Fruit fly (Drosophila melanogaster) whole organism, embryonic: ENCODE measurements around the gene TotA.

ENCODE experiments used
- ATbp ChIP-seq: fragments of 200-800 bp; sonication (Bioruptor generic); optimal IDR thresholded peaks from 2 replicates; lab custom pipeline; 2017; ENCODE audit warnings: missing biosample characterization, mild to moderate bottlenecking, missing genetic modification characterization, missing genetic modification reagents
- Abd-B ChIP-seq: fragments of 200-800 bp; sonication (Bioruptor generic); optimal IDR thresholded peaks from 2 replicates; lab custom pipeline; 2018; ENCODE audit warnings: missing biosample characterization, mild to moderate bottlenecking, missing genetic modification characterization, moderate library complexity
- BtbVII ChIP-seq: fragments of 200-800 bp; sonication (Bioruptor generic); optimal IDR thresholded peaks from 3 replicates; lab custom pipeline; 2017; ENCODE audit warnings: missing biosample characterization, mild to moderate bottlenecking, missing genetic modification characterization
- CG1024 ChIP-seq: fragments of 200-800 bp; sonication (Bioruptor generic); IDR thresholded peaks from 2 replicates; pipeline ENCODE4 v1.3.6; 2022; ENCODE audit warnings: missing biosample characterization, missing genetic modification characterization
- CG10431 ChIP-seq: fragments of 200-800 bp; sonication (Bioruptor generic); optimal IDR thresholded peaks from 3 replicates; lab custom pipeline; 2018; ENCODE audit warnings: missing biosample characterization, mild to moderate bottlenecking, missing genetic modification characterization
- CG11085 ChIP-seq: fragments of 200-800 bp; sonication (Bioruptor generic); IDR thresholded peaks from 2 replicates; pipeline ENCODE4 v1.3.6; 2022; ENCODE audit warnings: missing biosample characterization, missing genetic modification characterization
- CG13287 ChIP-seq: fragments of 200-800 bp; sonication (Bioruptor generic); IDR thresholded peaks from 2 replicates; pipeline ENCODE4 v1.3.6; 2022; ENCODE audit warnings: missing biosample characterization, missing genetic modification characterization; ENCODE audit not compliant: partially characterized antibody
- CG13296 ChIP-seq: fragments of 200-800 bp; sonication (Bioruptor generic); optimal IDR thresholded peaks from 3 replicates; lab custom pipeline; 2018; ENCODE audit warnings: missing biosample characterization, mild to moderate bottlenecking, missing genetic modification characterization
- CG14667 ChIP-seq: fragments of 200-800 bp; sonication (Bioruptor generic); IDR thresholded peaks from 2 replicates; pipeline ENCODE4 v1.3.6; 2022; ENCODE audit warnings: missing biosample characterization, missing genetic modification characterization
- CG15514 ChIP-seq: fragments of 200-800 bp; sonication (Bioruptor generic); optimal IDR thresholded peaks from 3 replicates; lab custom pipeline; 2017; ENCODE audit warnings: missing biosample characterization, missing genetic modification characterization, mild to moderate bottlenecking, moderate library complexity, missing genetic modification reagents
- CG1603 ChIP-seq: fragments of 200-800 bp; sonication (Bioruptor generic); optimal IDR thresholded peaks from 2 replicates; lab custom pipeline; 2019; ENCODE audit warnings: missing biosample characterization, mild to moderate bottlenecking, missing genetic modification characterization, moderate library complexity
- CG17359 ChIP-seq: fragments of 200-800 bp; sonication (Bioruptor generic); optimal IDR thresholded peaks from 3 replicates; lab custom pipeline; 2018; ENCODE audit warnings: missing biosample characterization, mild to moderate bottlenecking, missing genetic modification characterization, moderate library complexity
- CG2120 ChIP-seq: fragments of 200-800 bp; sonication (Bioruptor generic); optimal IDR thresholded peaks from 3 replicates; lab custom pipeline; 2016; ENCODE audit warnings: missing biosample characterization, missing genetic modification characterization
- CG3065 ChIP-seq: fragments of 200-800 bp; sonication (Bioruptor generic); optimal IDR thresholded peaks from 2 replicates; lab custom pipeline; 2016; ENCODE audit warnings: missing biosample characterization, missing genetic modification characterization
- CG3281 ChIP-seq: fragments of 200-800 bp; sonication (Bioruptor generic); optimal IDR thresholded peaks from 3 replicates; lab custom pipeline; 2017; ENCODE audit warnings: missing biosample characterization, mild to moderate bottlenecking, missing genetic modification characterization
- CG4404 ChIP-seq: fragments of 200-800 bp; sonication (Bioruptor generic); IDR thresholded peaks from 2 replicates; pipeline ENCODE4 v1.3.6; 2022; ENCODE audit warnings: missing biosample characterization, missing genetic modification characterization
- CG4820 ChIP-seq: fragments of 200-800 bp; sonication (Bioruptor generic); optimal IDR thresholded peaks from 3 replicates; lab custom pipeline; 2016; ENCODE audit warnings: missing biosample characterization, missing genetic modification characterization
- CG6791 ChIP-seq: fragments of 200-800 bp; sonication (Bioruptor generic); IDR thresholded peaks from 3 replicates; pipeline ENCODE4 v1.3.6; 2022; ENCODE audit warnings: missing biosample characterization, missing genetic modification characterization; ENCODE audit not compliant: partially characterized antibody
- CG7372 ChIP-seq: fragments of 200-800 bp; sonication (Bioruptor generic); IDR thresholded peaks from 2 replicates; pipeline ENCODE4 v1.3.6; 2022; ENCODE audit warnings: missing biosample characterization, missing genetic modification characterization
- CG7987 ChIP-seq: fragments of 200-800 bp; sonication (Bioruptor generic); optimal IDR thresholded peaks from 2 replicates; lab custom pipeline; 2018; ENCODE audit warnings: missing biosample characterization, mild to moderate bottlenecking, missing genetic modification characterization, moderate library complexity
- CG8388 ChIP-seq: fragments of 200-800 bp; sonication (Bioruptor generic); optimal IDR thresholded peaks from 2 replicates; lab custom pipeline; 2019; ENCODE audit warnings: missing biosample characterization, mild to moderate bottlenecking, missing genetic modification characterization, moderate library complexity
- CG8765 ChIP-seq: fragments of 200-800 bp; sonication (Bioruptor generic); IDR thresholded peaks from 2 replicates; pipeline ENCODE4 v1.3.6; 2022; ENCODE audit warnings: missing biosample characterization, missing genetic modification characterization
- CG9609 ChIP-seq: fragments of 200-800 bp; sonication (Bioruptor generic); optimal IDR thresholded peaks from 3 replicates; lab custom pipeline; 2016; ENCODE audit warnings: missing biosample characterization, missing genetic modification characterization
- Chrac-16 ChIP-seq: fragments of 200-800 bp; sonication (Bioruptor generic); optimal IDR thresholded peaks from 3 replicates; lab custom pipeline; 2016; ENCODE audit warnings: missing biosample characterization, missing genetic modification characterization
- D ChIP-seq, 2 experiments: fragments of 200-800 bp in 1 of 2; fragments of >200 bp in 1 of 2; sonication (Bioruptor generic) in 1 of 2; optimal IDR thresholded peaks; 2 replicates in 1 of 2; 3 replicates in 1 of 2; lab custom pipeline; 2017; ENCODE audit warnings: mild to moderate bottlenecking in 1 of 2, missing biosample characterization in 1 of 2, missing genetic modification characterization in 1 of 2, missing genetic modification reagents in 1 of 2
- D19B ChIP-seq: fragments of 200-800 bp; sonication (Bioruptor generic); optimal IDR thresholded peaks from 2 replicates; lab custom pipeline; 2017; ENCODE audit warnings: missing biosample characterization, mild to moderate bottlenecking, missing genetic modification characterization
- Gsc ChIP-seq: fragments of 200-800 bp; sonication (Bioruptor generic); IDR thresholded peaks from 2 replicates; pipeline ENCODE4 v1.3.6; 2022; ENCODE audit warnings: missing biosample characterization, missing genetic modification characterization
- Mrtf ChIP-seq: fragments of 200-800 bp; sonication (Bioruptor generic); IDR thresholded peaks from 3 replicates; pipeline ENCODE4 v1.3.6; 2022; ENCODE audit warnings: missing biosample characterization, missing genetic modification characterization
- Myb ChIP-seq: fragments of 200-800 bp; sonication (Bioruptor generic); optimal IDR thresholded peaks from 2 replicates; lab custom pipeline; 2016; ENCODE audit warnings: missing biosample characterization, missing genetic modification characterization
- Sox100B ChIP-seq: fragments of 200-800 bp; sonication (Bioruptor generic); optimal IDR thresholded peaks from 3 replicates; lab custom pipeline; 2018; ENCODE audit warnings: missing biosample characterization, mild to moderate bottlenecking, missing genetic modification characterization
- ab ChIP-seq: fragments of 200-800 bp; sonication (Bioruptor generic); optimal IDR thresholded peaks from 2 replicates; lab custom pipeline; 2016; ENCODE audit warnings: missing biosample characterization, missing genetic modification characterization
- ase ChIP-seq: fragments of 200-800 bp; sonication (Bioruptor generic); IDR thresholded peaks from 3 replicates; pipeline ENCODE4 v1.3.6; 2022; ENCODE audit warnings: missing biosample characterization, missing genetic modification characterization
- chn ChIP-seq: fragments of 200-800 bp; sonication (Bioruptor generic); optimal IDR thresholded peaks from 2 replicates; lab custom pipeline; 2016; ENCODE audit warnings: missing biosample characterization, missing genetic modification characterization
- dimm ChIP-seq: fragments of 200-800 bp; sonication (Bioruptor generic); IDR thresholded peaks from 2 replicates; pipeline ENCODE4 v1.3.6; 2022; ENCODE audit warnings: missing biosample characterization, missing genetic modification characterization
- dysf ChIP-seq: fragments of 200-800 bp; sonication (Bioruptor generic); IDR thresholded peaks from 3 replicates; pipeline ENCODE4 v1.3.6; 2022; ENCODE audit warnings: missing biosample characterization, missing genetic modification characterization
- en ChIP-seq: fragments of 200-800 bp; sonication (Bioruptor generic); optimal IDR thresholded peaks from 2 replicates; lab custom pipeline; 2016; ENCODE audit warnings: missing biosample characterization, missing genetic modification characterization
- ewg ChIP-seq: fragments of 200-800 bp; sonication (Bioruptor generic); optimal IDR thresholded peaks from 3 replicates; lab custom pipeline; 2017; ENCODE audit warnings: mild to moderate bottlenecking, missing biosample characterization, missing genetic modification reagents, missing genetic modification characterization
- gcm2 ChIP-seq: fragments of 200-800 bp; sonication (Bioruptor generic); optimal IDR thresholded peaks from 2 replicates; lab custom pipeline; 2016; ENCODE audit warnings: missing biosample characterization, missing genetic modification characterization
- insv ChIP-seq, 2 experiments: fragments of 200-800 bp; sonication (Bioruptor generic); optimal IDR thresholded peaks; 3 replicates each; lab custom pipeline; 2016 to 2018; ENCODE audit warnings: missing biosample characterization in 2 of 2, missing genetic modification characterization in 2 of 2
- lmd ChIP-seq: fragments of 200-800 bp; sonication (Bioruptor generic); IDR thresholded peaks from 2 replicates; pipeline ENCODE4 v1.3.6; 2022; ENCODE audit warnings: missing biosample characterization, missing genetic modification characterization
- pan ChIP-seq, 4 experiments: fragments of >200 bp in 3 of 4; fragments of 200-800 bp in 1 of 4; sonication (Bioruptor generic) in 1 of 4; optimal IDR thresholded peaks in 3 of 4; IDR thresholded peaks in 1 of 4; 2 replicates each; pipeline versions ENCODE4 v1.3.6 to Lab custom; 2017 to 2022; ENCODE audit warnings: missing biosample characterization in 2 of 4, missing genetic modification characterization in 2 of 4, mixed read lengths in 1 of 4
- pho ChIP-seq: fragments of 200-800 bp; sonication (Bioruptor generic); optimal IDR thresholded peaks from 2 replicates; lab custom pipeline; 2016; ENCODE audit warnings: missing biosample characterization, missing genetic modification characterization
- prd ChIP-seq, 3 experiments: fragments of >200 bp in 2 of 3; fragments of 200-800 bp in 1 of 3; sonication (Bioruptor generic) in 1 of 3; optimal IDR thresholded peaks in 2 of 3; IDR thresholded peaks in 1 of 3; 2 replicates in 2 of 3; 3 replicates in 1 of 3; pipeline versions ENCODE4 v1.3.6 to Lab custom; 2017 to 2022; ENCODE audit warnings: missing biosample characterization in 1 of 3, missing genetic modification characterization in 1 of 3
- repo ChIP-seq: fragments of 200-800 bp; sonication (Bioruptor generic); optimal IDR thresholded peaks from 2 replicates; lab custom pipeline; 2016; ENCODE audit warnings: missing biosample characterization, missing genetic modification characterization
- shn ChIP-seq: fragments of 200-800 bp; sonication (Bioruptor generic); optimal IDR thresholded peaks from 3 replicates; lab custom pipeline; 2016; ENCODE audit warnings: missing biosample characterization, missing genetic modification characterization
- sisA ChIP-seq: fragments of 200-800 bp; sonication (Bioruptor generic); IDR thresholded peaks from 2 replicates; pipeline ENCODE4 v1.3.6; 2022; ENCODE audit warnings: missing biosample characterization, missing genetic modification characterization
- ttk ChIP-seq: fragments of 200-800 bp; sonication (Bioruptor generic); IDR thresholded peaks from 2 replicates; pipeline ENCODE4 v2.1.2; 2022; ENCODE audit warnings: missing biosample characterization, missing genetic modification characterization
- vnd ChIP-seq: fragments of 200-800 bp; sonication (Bioruptor generic); IDR thresholded peaks from 3 replicates; pipeline ENCODE4 v1.3.6; 2022; ENCODE audit warnings: missing biosample characterization, missing genetic modification characterization; ENCODE audit not compliant: partially characterized antibody
- z ChIP-seq: fragments of 200-800 bp; sonication (Bioruptor generic); IDR thresholded peaks from 3 replicates; pipeline ENCODE4 v1.3.6; 2022; ENCODE audit warnings: missing biosample characterization, missing genetic modification characterization
- zen2 ChIP-seq: fragments of 200-800 bp; sonication (Bioruptor generic); IDR thresholded peaks from 3 replicates; pipeline ENCODE4 v1.3.6; 2022; ENCODE audit warnings: missing biosample characterization, missing genetic modification characterization; ENCODE audit not compliant: partially characterized antibody

TotA gene

DNA sequence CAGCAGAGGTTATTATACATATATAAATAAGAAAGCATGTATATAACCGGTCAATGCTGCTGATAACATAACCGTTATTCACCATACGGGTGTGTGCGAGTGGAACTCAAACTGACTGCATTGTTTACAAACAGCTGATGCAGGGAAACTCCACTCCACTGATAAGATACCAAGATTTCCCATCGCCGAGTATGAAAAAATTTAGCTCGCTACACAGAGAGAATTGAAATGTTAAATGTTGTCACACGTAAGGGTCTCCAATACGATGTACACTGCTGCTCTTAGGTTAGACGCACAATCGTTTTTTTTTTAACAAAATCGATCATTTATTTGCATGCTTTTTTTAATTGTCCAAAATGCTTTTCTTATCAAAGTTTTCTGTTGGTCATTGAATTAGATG is 37.2 kb upstream of the TotA start (continued):
- TF ChIP-seq insv (GFP tag; optimal IDR thresholded peaks at IDR 0.05; lab: Kevin White, UChicago) (no peak), Abd-B (GFP tag; lab: Kevin White, UChicago) (no peak), CG10431 (GFP tag; lab: Kevin White, UChicago) (no peak), CG14667 (no peak), CG2120 (GFP tag; lab: Kevin White, UChicago) (peak; percentile 21), CG4820 (GFP tag; lab: Kevin White, UChicago) (no peak), prd (optimal IDR thresholded peaks at IDR 0.05; lab: Kevin White, UChicago) (no peak), prd (GFP tag; IDR thresholded peaks at IDR 0.05; lab: Robert Waterston, UW) (0 out of 3 replicates have a peak, but pooled peaks have one; percentile 23), CG13287 (no peak), CG7372 (GFP tag; lab: Robert Waterston, UW) (no peak), CG11085 (GFP tag; lab: Robert Waterston, UW) (no peak), ttk (no peak), CG1603 (tag; lab: Kevin White, UChicago) (no peak), ATbp (GFP tag; lab: Kevin White, UChicago) (peak; percentile 10), CG15514 (GFP tag; lab: Kevin White, UChicago) (no peak), dysf (GFP tag; lab: Robert Waterston, UW) (no peak), ase (GFP tag; lab: Robert Waterston, UW) (no peak), CG3065 (no peak), lmd (GFP tag; lab: Robert Waterston, UW) (no peak; the same call in 1 of the 2 replicates), CG17359 (tag; lab: Kevin White, UChicago) (peak; percentile 16), Myb (peak; percentile 2), CG13296 (GFP tag; lab: Kevin White, UChicago) (no peak), pho (GFP tag; lab: Kevin White, UChicago) (no peak), CG8388 (GFP tag; lab: Kevin White, UChicago) (peak; percentile 30), D (optimal IDR thresholded peaks at IDR 0.05; lab: Kevin White, UChicago) (no peak), D (GFP tag; optimal IDR thresholded peaks at IDR 0.05; lab: Kevin White, UChicago) (no peak), Chrac-16 (GFP tag; lab: Kevin White, UChicago) (peak; percentile 10), CG8765 (GFP tag; lab: Robert Waterston, UW) (no peak), z (GFP tag; lab: Robert Waterston, UW) (peak; percentile 83), Sox100B (GFP tag; lab: Kevin White, UChicago) (no peak), zen2 (no peak), CG1024 (GFP tag; lab: Robert Waterston, UW) (no peak), ab (GFP tag; lab: Kevin White, UChicago) (no peak), ewg (GFP tag; lab: Kevin White, UChicago) (no peak), CG3281 (no peak), shn (GFP tag; lab: Kevin White, UChicago) (peak; percentile 18), en (GFP tag; lab: Kevin White, UChicago) (peak; percentile 33), D19B (GFP tag; lab: Kevin White, UChicago) (no peak), chn (peak; percentile 22), sisA (GFP tag; lab: Robert Waterston, UW) (0 out of 2 replicates have a peak, but pooled peaks have one; percentile 29), repo (GFP tag; lab: Kevin White, UChicago) (no peak), CG6791 (GFP tag; lab: Robert Waterston, UW) (no peak), Gsc (GFP tag; lab: Robert Waterston, UW) (no peak), CG7987 (GFP tag; lab: Kevin White, UChicago) (no peak), vnd (GFP tag; lab: Robert Waterston, UW) (no peak), BtbVII (GFP tag; lab: Kevin White, UChicago) (no peak), dimm (GFP tag; lab: Robert Waterston, UW) (0 out of 2 replicates have a peak, but pooled peaks have one; percentile 36), gcm2 (GFP tag; lab: Kevin White, UChicago) (no peak), pan (optimal IDR thresholded peaks at IDR 0.05; lab: Kevin White, UChicago) (no peak), pan (GFP tag; optimal IDR thresholded peaks at IDR 0.05 in 1 of 2, IDR thresholded peaks at IDR 0.05 in 1 of 2) (peak in 1 of 2 experiments; percentile 25), CG9609 (peak; percentile 20), CG4404 (GFP tag; lab: Robert Waterston, UW) (no peak), Mrtf (no peak)
